In genomic region chr3R:23335577-23335976, dm6 we compare ENCODE assay signal across 1 fruit fly cellular context.
A peak's percentile ranks its signal among the peaks of the same experiment; 100 is the strongest.
TF ChIP-seq lines count a peak whose summit lies in the region.

No protein-coding gene starts in this region.

TF ChIP-seq in whole organism, embryonic, 481 proteins besides CTCF, POLR2A, EP300 and RAD21 (continued from another document and continues in another):
- TF ChIP-seq ATbp (GFP tag; optimal IDR thresholded peaks at IDR 0.05; lab: Kevin White, UChicago) (peak; percentile 42), ato (GFP tag; IDR thresholded peaks at IDR 0.05; lab: Robert Waterston, UW; ENCODE audit: partially characterized antibody) (no peak), CG10979 (tag; optimal IDR thresholded peaks at IDR 0.05; lab: Kevin White, UChicago) (peak; percentile 78), CG6683 (GFP tag; optimal IDR thresholded peaks at IDR 0.05; lab: Kevin White, UChicago) (peak; percentile 81), CG12659 (GFP tag; optimal IDR thresholded peaks at IDR 0.05; lab: Kevin White, UChicago) (peak; percentile 86), Stat92E (GFP tag; optimal IDR thresholded peaks at IDR 0.05; lab: Kevin White, UChicago) (no peak), Atf-2 (GFP tag; optimal IDR thresholded peaks at IDR 0.05; lab: Kevin White, UChicago) (no peak), usp (GFP tag; optimal IDR thresholded peaks at IDR 0.05; lab: Kevin White, UChicago) (no peak), CG15601 (tag; optimal IDR thresholded peaks at IDR 0.05; lab: Kevin White, UChicago) (peak; percentile 5), Atf6 (GFP tag; IDR thresholded peaks at IDR 0.05; lab: Robert Waterston, UW) (peak; percentile 71), chinmo (GFP tag; IDR thresholded peaks at IDR 0.05; lab: Robert Waterston, UW; ENCODE audit: partially characterized antibody) (no peak), Ada2b (GFP tag; IDR thresholded peaks at IDR 0.05; lab: Robert Waterston, UW) (peak; percentile 48), CG17568 (GFP tag; optimal IDR thresholded peaks at IDR 0.05; lab: Kevin White, UChicago) (peak; percentile 18), mld (GFP tag; IDR thresholded peaks at IDR 0.05; lab: Robert Waterston, UW; ENCODE audit: partially characterized antibody) (no peak), CG14014 (GFP tag; IDR thresholded peaks at IDR 0.05; lab: Robert Waterston, UW) (peak; percentile 73), vvl (GFP tag; IDR thresholded peaks at IDR 0.05; lab: Robert Waterston, UW) (peak; percentile 64), nerfin-1 (tag; optimal IDR thresholded peaks at IDR 0.05; lab: Kevin White, UChicago) (peak; percentile 47), dmrt11E (tag; optimal IDR thresholded peaks at IDR 0.05; lab: Kevin White, UChicago) (peak; percentile 43), maf-S (GFP tag; optimal IDR thresholded peaks at IDR 0.05; lab: Kevin White, UChicago) (no peak), pum (GFP tag; optimal IDR thresholded peaks at IDR 0.05; lab: Kevin White, UChicago) (no peak), sug (tag; optimal IDR thresholded peaks at IDR 0.05; lab: Kevin White, UChicago) (peak; percentile 86), croc (GFP tag; conservative IDR thresholded peaks at IDR 0.05; lab: Robert Waterston, UW) (no peak), Asciz (GFP tag; optimal IDR thresholded peaks at IDR 0.05; lab: Kevin White, UChicago) (peak; percentile 71), ranshi (GFP tag; IDR thresholded peaks at IDR 0.05; lab: Robert Waterston, UW) (peak; percentile 53; the same call in 1 of the 2 replicates), CG3281 (GFP tag; optimal IDR thresholded peaks at IDR 0.05; lab: Kevin White, UChicago) (peak; percentile 97), CG7963 (GFP tag; IDR thresholded peaks at IDR 0.05; lab: Robert Waterston, UW; ENCODE audit: partially characterized antibody) (no peak), CG7786 (GFP tag; optimal IDR thresholded peaks at IDR 0.05; lab: Kevin White, UChicago) (no peak), CG7839 (tag; optimal IDR thresholded peaks at IDR 0.05; lab: Kevin White, UChicago) (peak; percentile 83), HLH3B (GFP tag; IDR thresholded peaks at IDR 0.05; lab: Robert Waterston, UW) (peak; percentile 23; the same call in 1 of the 2 replicates), CG1529 (GFP tag; optimal IDR thresholded peaks at IDR 0.05; lab: Kevin White, UChicago) (peak; percentile 10), CG13775 (GFP tag; optimal IDR thresholded peaks at IDR 0.05; lab: Kevin White, UChicago) (peak; percentile 83), onecut (GFP tag; IDR thresholded peaks at IDR 0.05; lab: Robert Waterston, UW) (peak; percentile 5; the same call in 1 of the 2 replicates), CG1792 (GFP tag; optimal IDR thresholded peaks at IDR 0.05; lab: Kevin White, UChicago) (peak; percentile 5), al (GFP tag; IDR thresholded peaks at IDR 0.05; lab: Robert Waterston, UW) (peak; percentile 76), sob (GFP tag; IDR thresholded peaks at IDR 0.05; lab: Robert Waterston, UW) (peak; percentile 60; the same call in 1 of the 2 replicates), dimm (GFP tag; IDR thresholded peaks at IDR 0.05; lab: Robert Waterston, UW) (no peak), Neu2 (GFP tag; optimal IDR thresholded peaks at IDR 0.05; lab: Kevin White, UChicago; ENCODE audit: borderline replicate concordance) (no peak), Ptx1 (GFP tag; IDR thresholded peaks at IDR 0.05; lab: Robert Waterston, UW) (peak; percentile 47), Hr3 (GFP tag; optimal IDR thresholded peaks at IDR 0.05; lab: Kevin White, UChicago) (peak; percentile 62), CG3995 (GFP tag; optimal IDR thresholded peaks at IDR 0.05; lab: Kevin White, UChicago) (peak; percentile 16), Sox100B (GFP tag; optimal IDR thresholded peaks at IDR 0.05; lab: Kevin White, UChicago) (peak; percentile 79), Doc3 (GFP tag; IDR thresholded peaks at IDR 0.05; lab: Robert Waterston, UW; ENCODE audit: partially characterized antibody) (no peak), Gug (GFP tag; IDR thresholded peaks at IDR 0.05; lab: Robert Waterston, UW) (peak; percentile 22; the same call in 1 of the 4 replicates), Hmr (GFP tag; optimal IDR thresholded peaks at IDR 0.05; lab: Kevin White, UChicago) (peak; percentile 93), gsb (GFP tag; IDR thresholded peaks at IDR 0.05; lab: Robert Waterston, UW) (peak; percentile 64), E2f1 (GFP tag; IDR thresholded peaks at IDR 0.05; lab: Robert Waterston, UW) (peak; percentile 48; the same call in 1 of the 2 replicates), bab2 (GFP tag; optimal IDR thresholded peaks at IDR 0.05; lab: Kevin White, UChicago) (no peak), hkb (optimal IDR thresholded peaks at IDR 0.05; lab: Kevin White, UChicago) (no peak), hkb (GFP tag; IDR thresholded peaks at IDR 0.05; lab: Robert Waterston, UW) (peak; percentile 61), CG17612 (GFP tag; IDR thresholded peaks at IDR 0.05; lab: Robert Waterston, UW) (no peak), lbe (GFP tag; optimal IDR thresholded peaks at IDR 0.05; lab: Kevin White, UChicago) (no peak), odd (GFP tag; optimal IDR thresholded peaks at IDR 0.05; lab: Kevin White, UChicago) (peak; percentile 75), Bdp1 (GFP tag; optimal IDR thresholded peaks at IDR 0.05; lab: Kevin White, UChicago) (no peak), Rfx (GFP tag; IDR thresholded peaks at IDR 0.05; lab: Robert Waterston, UW) (peak; percentile 82), dati (GFP tag; IDR thresholded peaks at IDR 0.05; lab: Robert Waterston, UW) (no peak), CG11085 (GFP tag; IDR thresholded peaks at IDR 0.05; lab: Robert Waterston, UW) (0 out of 2 replicates have a peak, but pooled peaks have one; percentile 16), CG7987 (GFP tag; optimal IDR thresholded peaks at IDR 0.05; lab: Kevin White, UChicago) (peak; percentile 51), sr (GFP tag; IDR thresholded peaks at IDR 0.05; lab: Robert Waterston, UW) (no peak), insv (GFP tag; optimal IDR thresholded peaks at IDR 0.05; lab: Kevin White, UChicago) (peak in 1 of 2 experiments; percentile 46), Scr (GFP tag; IDR thresholded peaks at IDR 0.05; lab: Robert Waterston, UW; ENCODE audit: partially characterized antibody) (no peak), sd (tag; optimal IDR thresholded peaks at IDR 0.05; lab: Kevin White, UChicago) (peak; percentile 69), trem (tag; optimal IDR thresholded peaks at IDR 0.05; lab: Kevin White, UChicago) (peak; percentile 28), tio (GFP tag; optimal IDR thresholded peaks at IDR 0.05; lab: Kevin White, UChicago) (peak; percentile 62), CG6689 (GFP tag; IDR thresholded peaks at IDR 0.05; lab: Robert Waterston, UW) (peak; percentile 78), Oli (tag; optimal IDR thresholded peaks at IDR 0.05; lab: Kevin White, UChicago) (peak; percentile 80), ac (GFP tag; optimal IDR thresholded peaks at IDR 0.05; lab: Kevin White, UChicago) (peak; percentile 12), exex (tag; optimal IDR thresholded peaks at IDR 0.05; lab: Kevin White, UChicago) (peak; percentile 62), aop (GFP tag; IDR thresholded peaks at IDR 0.05; lab: Robert Waterston, UW) (no peak), CG12236 (GFP tag; optimal IDR thresholded peaks at IDR 0.05; lab: Kevin White, UChicago) (no peak), CG14441 (GFP tag; IDR thresholded peaks at IDR 0.05; lab: Robert Waterston, UW) (peak; percentile 25; the same call in 1 of the 2 replicates), CG12104 (GFP tag; optimal IDR thresholded peaks at IDR 0.05; lab: Kevin White, UChicago) (peak; percentile 58), fru (optimal IDR thresholded peaks at IDR 0.05; lab: Kevin White, UChicago) (no peak), CHES-1-like (GFP tag; optimal IDR thresholded peaks at IDR 0.05; lab: Kevin White, UChicago) (no peak), CG6765 (GFP tag; optimal IDR thresholded peaks at IDR 0.05; lab: Kevin White, UChicago) (peak; percentile 89), CG8388 (GFP tag; optimal IDR thresholded peaks at IDR 0.05; lab: Kevin White, UChicago) (peak; percentile 21), luna (GFP tag; optimal IDR thresholded peaks at IDR 0.05; lab: Kevin White, UChicago) (no peak), run (tag; optimal IDR thresholded peaks at IDR 0.05; lab: Kevin White, UChicago) (no peak), mam (GFP tag; optimal IDR thresholded peaks at IDR 0.05; lab: Kevin White, UChicago) (peak; percentile 29), Drgx (GFP tag; IDR thresholded peaks at IDR 0.05; lab: Robert Waterston, UW) (peak; percentile 51), slp2 (GFP tag; optimal IDR thresholded peaks at IDR 0.05; lab: Kevin White, UChicago) (no peak), Dad (GFP tag; optimal IDR thresholded peaks at IDR 0.05; lab: Kevin White, UChicago) (no peak), twi (tag; optimal IDR thresholded peaks at IDR 0.05; lab: Kevin White, UChicago) (peak; percentile 50), CG10321 (GFP tag; IDR thresholded peaks at IDR 0.05; lab: Robert Waterston, UW) (no peak), lab (GFP tag; optimal IDR thresholded peaks at IDR 0.05; lab: Kevin White, UChicago) (peak; percentile 94), CG2678 (tag; optimal IDR thresholded peaks at IDR 0.05; lab: Kevin White, UChicago) (peak; percentile 93), emc (GFP tag; optimal IDR thresholded peaks at IDR 0.05; lab: Kevin White, UChicago) (no peak), cato (GFP tag; optimal IDR thresholded peaks at IDR 0.05; lab: Kevin White, UChicago; ENCODE audit: borderline replicate concordance) (peak; percentile 15), sima (GFP tag; optimal IDR thresholded peaks at IDR 0.05; lab: Kevin White, UChicago) (no peak), CG16779 (GFP tag; IDR thresholded peaks at IDR 0.05; lab: Robert Waterston, UW) (no peak), CkIIα-i1 (GFP tag; IDR thresholded peaks at IDR 0.05; lab: Robert Waterston, UW) (no peak), ind (GFP tag; optimal IDR thresholded peaks at IDR 0.05; lab: Kevin White, UChicago) (peak; percentile 65), pnt (GFP tag; optimal IDR thresholded peaks at IDR 0.05; lab: Kevin White, UChicago) (no peak), CG15011 (GFP tag; optimal IDR thresholded peaks at IDR 0.05; lab: Kevin White, UChicago) (peak; percentile 61), peb (GFP tag; IDR thresholded peaks at IDR 0.05; lab: Robert Waterston, UW) (0 out of 2 replicates have a peak, but pooled peaks have one; percentile 14), Rx (GFP tag; IDR thresholded peaks at IDR 0.05; lab: Robert Waterston, UW) (0 out of 2 replicates have a peak, but pooled peaks have one; percentile 33), CG11247 (GFP tag; IDR thresholded peaks at IDR 0.05; lab: Robert Waterston, UW) (peak; percentile 67; the same call in 1 of the 2 replicates), caup (GFP tag; optimal IDR thresholded peaks at IDR 0.05; lab: Kevin White, UChicago; ENCODE audit: severe bottlenecking) (peak; percentile 90), HmgZ (tag; optimal IDR thresholded peaks at IDR 0.05; lab: Kevin White, UChicago) (peak; percentile 60), dysf (GFP tag; IDR thresholded peaks at IDR 0.05; lab: Robert Waterston, UW) (peak; percentile 84; the same call in 2 of the 3 replicates), CG13894 (tag; optimal IDR thresholded peaks at IDR 0.05; lab: Kevin White, UChicago) (peak; percentile 76), dm (GFP tag; optimal IDR thresholded peaks at IDR 0.05; lab: Kevin White, UChicago) (no peak), gsb-n (tag; optimal IDR thresholded peaks at IDR 0.05; lab: Kevin White, UChicago) (no peak), oc (tag; optimal IDR thresholded peaks at IDR 0.05; lab: Kevin White, UChicago) (no peak), CG32767 (GFP tag; IDR thresholded peaks at IDR 0.05; lab: Robert Waterston, UW) (peak; percentile 70; the same call in 1 of the 2 replicates), cg (GFP tag; optimal IDR thresholded peaks at IDR 0.05; lab: Kevin White, UChicago) (no peak), CG10565 (GFP tag; optimal IDR thresholded peaks at IDR 0.05; lab: Kevin White, UChicago) (no peak), Atf3 (GFP tag; optimal IDR thresholded peaks at IDR 0.05; lab: Kevin White, UChicago) (no peak), Mrtf (GFP tag; IDR thresholded peaks at IDR 0.05; lab: Robert Waterston, UW) (0 out of 3 replicates have a peak, but pooled peaks have one; percentile 49), dan (GFP tag; IDR thresholded peaks at IDR 0.05; lab: Robert Waterston, UW) (no peak), Hr78 (GFP tag; optimal IDR thresholded peaks at IDR 0.05; lab: Kevin White, UChicago) (peak in 1 of 2 experiments; percentile 10), Dek (tag; optimal IDR thresholded peaks at IDR 0.05; lab: Kevin White, UChicago) (peak; percentile 79), kni (GFP tag; optimal IDR thresholded peaks at IDR 0.05; lab: Kevin White, UChicago) (no peak), fd64A (GFP tag; optimal IDR thresholded peaks at IDR 0.05; lab: Kevin White, UChicago) (no peak), CG13424 (tag; optimal IDR thresholded peaks at IDR 0.05; lab: Kevin White, UChicago) (peak; percentile 79), CG34376 (GFP tag; optimal IDR thresholded peaks at IDR 0.05; lab: Kevin White, UChicago) (peak; percentile 66), CG7372 (GFP tag; IDR thresholded peaks at IDR 0.05; lab: Robert Waterston, UW) (peak; percentile 85), CG30020 (tag; optimal IDR thresholded peaks at IDR 0.05; lab: Kevin White, UChicago) (no peak), gem (tag; optimal IDR thresholded peaks at IDR 0.05; lab: Kevin White, UChicago) (peak; percentile 88), CG11093 (GFP tag; IDR thresholded peaks at IDR 0.05; lab: Robert Waterston, UW) (no peak), CG32532 (GFP tag; IDR thresholded peaks at IDR 0.05; lab: Robert Waterston, UW) (peak; percentile 85), CG8089 (GFP tag; optimal IDR thresholded peaks at IDR 0.05; lab: Kevin White, UChicago) (no peak), CG8924 (tag; optimal IDR thresholded peaks at IDR 0.05; lab: Kevin White, UChicago) (peak; percentile 87), ewg (GFP tag; optimal IDR thresholded peaks at IDR 0.05; lab: Kevin White, UChicago) (peak; percentile 20), CG4854 (GFP tag; optimal IDR thresholded peaks at IDR 0.05; lab: Kevin White, UChicago) (no peak), CG2116 (GFP tag; optimal IDR thresholded peaks at IDR 0.05; lab: Kevin White, UChicago) (peak; percentile 17), CG11398 (GFP tag; optimal IDR thresholded peaks at IDR 0.05; lab: Kevin White, UChicago) (no peak), CG9876 (GFP tag; optimal IDR thresholded peaks at IDR 0.05; lab: Kevin White, UChicago) (no peak), gcm (GFP tag; optimal IDR thresholded peaks at IDR 0.05; lab: Kevin White, UChicago) (peak; percentile 50), knrl (GFP tag; IDR thresholded peaks at IDR 0.05; lab: Robert Waterston, UW; ENCODE audit: partially characterized antibody) (no peak), CG9932 (GFP tag; IDR thresholded peaks at IDR 0.05; lab: Robert Waterston, UW) (peak; percentile 74), her (GFP tag; optimal IDR thresholded peaks at IDR 0.05; lab: Kevin White, UChicago) (no peak)
